Worm (Caenorhabditis elegans) whole organism, young adult: ENCODE measurements around the gene dmd-5.
A peak's percentile ranks its signal among the peaks of the same experiment; 100 is the strongest.

Source experiments
- B0261.1 ChIP-seq: sonication (generic microtip); optimal IDR thresholded peaks from 2 replicates; lab custom pipeline; 2016; ENCODE audit warnings: mild to moderate bottlenecking, missing genetic modification characterization, moderate library complexity, missing compliant biosample characterization
- B0336.3 ChIP-seq: fragments of 200-800 bp; sonication (Bioruptor generic); IDR thresholded peaks from 2 replicates; pipeline ENCODE4 v1.3.6; 2022; ENCODE audit warnings: missing genetic modification characterization, missing compliant biosample characterization
- C17E4.6 ChIP-seq: fragments of 200-800 bp; sonication (Bioruptor generic); IDR thresholded peaks from 2 replicates; pipeline ENCODE4 v1.3.6; 2022; ENCODE audit warnings: missing genetic modification reagents, missing genetic modification characterization, missing compliant biosample characterization
- F22D6.2 ChIP-seq: sonication (generic microtip); optimal IDR thresholded peaks from 2 replicates; lab custom pipeline; 2016; ENCODE audit warnings: mild to moderate bottlenecking, missing genetic modification characterization, missing compliant biosample characterization
- F39B2.1 ChIP-seq: fragments of 200-800 bp; sonication (Bioruptor generic); IDR thresholded peaks from 2 replicates; pipeline ENCODE4 v1.3.6; 2022; ENCODE audit warnings: missing genetic modification reagents, missing genetic modification characterization, missing compliant biosample characterization
- F49E8.2 ChIP-seq: sonication (generic microtip); optimal IDR thresholded peaks from 3 replicates; lab custom pipeline; 2017; ENCODE audit warnings: missing genetic modification characterization, mild to moderate bottlenecking, missing compliant biosample characterization, antibody characterized with exemption, moderate library complexity; ENCODE audit not compliant: insufficient read depth
- F57C9.4 ChIP-seq: sonication (generic microtip); optimal IDR thresholded peaks from 2 replicates; lab custom pipeline; 2017; ENCODE audit warnings: mild to moderate bottlenecking, missing genetic modification characterization, missing compliant biosample characterization
- K11D2.4 ChIP-seq: fragments of 200-800 bp; sonication (Bioruptor generic); IDR thresholded peaks from 2 replicates; pipeline ENCODE4 v1.3.6; 2022; ENCODE audit warnings: missing genetic modification reagents, missing genetic modification characterization, missing compliant biosample characterization
- Y53F4B.3 ChIP-seq: fragments of 200-800 bp; sonication (Bioruptor generic); IDR thresholded peaks from 2 replicates; pipeline ENCODE4 v1.3.6; 2022; ENCODE audit warnings: missing genetic modification reagents, missing genetic modification characterization, missing compliant biosample characterization
- Y56A3A.18 ChIP-seq: fragments of 200-800 bp; sonication (Bioruptor generic); IDR thresholded peaks from 2 replicates; pipeline ENCODE4 v1.3.6; 2022; ENCODE audit warnings: missing genetic modification reagents, missing genetic modification characterization, missing compliant biosample characterization
- Y79H2A.3 ChIP-seq: fragments of 200-800 bp; sonication (Bioruptor generic); conservative IDR thresholded peaks from 2 replicates; pipeline ENCODE4 v1.3.6; 2022; ENCODE audit warnings: missing genetic modification reagents, missing genetic modification characterization, missing compliant biosample characterization
- ama-1 ChIP-seq, 3 experiments: fragments of 150-350 bp in 1 of 3; sonication (generic microtip) in 2 of 3; optimal IDR thresholded peaks; 2 replicates each; lab custom pipeline; 2014 to 2018; ENCODE audit warnings: missing biosample characterization in 2 of 3, missing genetic modification characterization in 2 of 3, missing genetic modification reagents in 2 of 3
- aptf-2 ChIP-seq: fragments of 200-800 bp; sonication (Bioruptor generic); conservative IDR thresholded peaks from 2 replicates; pipeline ENCODE4 v1.3.6; 2022; ENCODE audit warnings: missing genetic modification reagents, missing genetic modification characterization, missing compliant biosample characterization
- atf-7 ChIP-seq: sonication (generic microtip); optimal IDR thresholded peaks from 2 replicates; lab custom pipeline; 2017; ENCODE audit warnings: mild to moderate bottlenecking, missing genetic modification characterization, missing compliant biosample characterization
- bed-2 ChIP-seq: fragments of 200-800 bp; sonication (Bioruptor generic); IDR thresholded peaks from 2 replicates; pipeline ENCODE4 v1.3.6; 2022; ENCODE audit warnings: missing genetic modification reagents, missing genetic modification characterization, missing compliant biosample characterization
- cebp-1 ChIP-seq, 2 experiments: fragments of 200-800 bp in 1 of 2; sonication (Bioruptor generic) in 1 of 2; sonication (generic microtip) in 1 of 2; IDR thresholded peaks in 1 of 2; optimal IDR thresholded peaks in 1 of 2; 2 replicates each; pipeline versions ENCODE4 v1.3.6 to Lab custom; 2017 to 2022; ENCODE audit warnings: missing compliant biosample characterization in 2 of 2, missing genetic modification characterization in 2 of 2, mild to moderate bottlenecking in 1 of 2, missing genetic modification reagents in 1 of 2, moderate library complexity in 1 of 2
- ceh-58 ChIP-seq: fragments of 200-800 bp; sonication (Bioruptor generic); IDR thresholded peaks from 2 replicates; pipeline ENCODE4 v1.3.6; 2022; ENCODE audit warnings: missing genetic modification characterization, missing compliant biosample characterization
- dpff-1 ChIP-seq: sonication (generic microtip); optimal IDR thresholded peaks from 2 replicates; lab custom pipeline; 2017; ENCODE audit warnings: mild to moderate bottlenecking, missing genetic modification characterization, missing compliant biosample characterization
- dpl-1 ChIP-seq: fragments of 150-350 bp; optimal IDR thresholded peaks from 2 replicates; lab custom pipeline; 2014; ENCODE audit warnings: missing biosample characterization, missing genetic modification reagents, missing genetic modification characterization
- efl-1 ChIP-seq: fragments of 150-350 bp; optimal IDR thresholded peaks from 2 replicates; lab custom pipeline; 2014; ENCODE audit warnings: missing biosample characterization, missing genetic modification reagents, missing genetic modification characterization
- hlh-12 ChIP-seq: sonication (generic microtip); optimal IDR thresholded peaks from 2 replicates; lab custom pipeline; 2016; ENCODE audit warnings: missing genetic modification characterization, missing compliant biosample characterization
- hlh-26 ChIP-seq: fragments of 200-800 bp; sonication (Bioruptor generic); conservative IDR thresholded peaks from 2 replicates; pipeline ENCODE4 v1.3.6; 2022; ENCODE audit warnings: missing genetic modification reagents, missing genetic modification characterization, missing compliant biosample characterization
- lag-1 ChIP-seq: fragments of 200-800 bp; sonication (Bioruptor generic); IDR thresholded peaks from 2 replicates; pipeline ENCODE4 v1.3.6; 2022; ENCODE audit warnings: missing genetic modification reagents, missing genetic modification characterization, missing compliant biosample characterization
- let-526 ChIP-seq: fragments of 200-800 bp; sonication (Bioruptor generic); IDR thresholded peaks from 2 replicates; pipeline ENCODE4 v1.3.6; 2022; ENCODE audit warnings: missing genetic modification reagents, missing genetic modification characterization, missing compliant biosample characterization
- lin-26 ChIP-seq: fragments of 200-800 bp; sonication (Bioruptor generic); IDR thresholded peaks from 2 replicates; pipeline ENCODE4 v1.3.6; 2022; ENCODE audit warnings: missing genetic modification reagents, missing genetic modification characterization, missing compliant biosample characterization
- lin-40 ChIP-seq: sonication (generic microtip); optimal IDR thresholded peaks from 2 replicates; lab custom pipeline; 2016; ENCODE audit warnings: missing genetic modification characterization, mild to moderate bottlenecking, missing compliant biosample characterization, missing genotype, missing genetic modification reagents
- lin-54 ChIP-seq: fragments of 200-800 bp; sonication (Bioruptor generic); optimal IDR thresholded peaks from 2 replicates; lab custom pipeline; 2018; ENCODE audit warnings: mild to moderate bottlenecking, missing genetic modification characterization, missing compliant biosample characterization
- lir-1 ChIP-seq: fragments of 200-800 bp; sonication (Bioruptor generic); conservative IDR thresholded peaks from 2 replicates; pipeline ENCODE4 v1.3.6; 2022; ENCODE audit warnings: missing genetic modification reagents, missing genetic modification characterization, missing compliant biosample characterization
- lsy-27 ChIP-seq: sonication (generic microtip); optimal IDR thresholded peaks from 2 replicates; lab custom pipeline; 2017; ENCODE audit warnings: missing genetic modification characterization, mild to moderate bottlenecking, missing compliant biosample characterization, antibody characterized with exemption, missing genotype, borderline replicate concordance; ENCODE audit not compliant: insufficient read depth
- mcd-1 ChIP-seq: fragments of 200-800 bp; sonication (Bioruptor generic); IDR thresholded peaks from 2 replicates; pipeline ENCODE4 v1.3.6; 2022; ENCODE audit warnings: missing genetic modification reagents, missing genetic modification characterization, missing compliant biosample characterization
- mel-28 ChIP-seq: sonication (generic microtip); optimal IDR thresholded peaks from 2 replicates; lab custom pipeline; 2016; ENCODE audit warnings: borderline replicate concordance, mild to moderate bottlenecking, missing genetic modification characterization, missing compliant biosample characterization
- nhr-179 ChIP-seq: sonication (generic microtip); optimal IDR thresholded peaks from 2 replicates; lab custom pipeline; 2016; ENCODE audit warnings: mild to moderate bottlenecking, missing genetic modification characterization, missing compliant biosample characterization
- nhr-90 ChIP-seq: sonication (generic microtip); optimal IDR thresholded peaks from 2 replicates; lab custom pipeline; 2016; ENCODE audit warnings: missing genotype, mild to moderate bottlenecking, missing genetic modification characterization, missing compliant biosample characterization
- rcor-1 ChIP-seq: fragments of 200-800 bp; sonication (Bioruptor generic); IDR thresholded peaks from 2 replicates; pipeline ENCODE4 v1.3.6; 2022; ENCODE audit warnings: missing genetic modification reagents, missing genetic modification characterization, missing compliant biosample characterization
- snpc-1.1 ChIP-seq: sonication (generic microtip); optimal IDR thresholded peaks from 2 replicates; lab custom pipeline; 2017; ENCODE audit warnings: missing genetic modification characterization, mild to moderate bottlenecking, missing compliant biosample characterization, antibody characterized with exemption, moderate library complexity, missing genotype, missing genetic modification reagents; ENCODE audit not compliant: insufficient read depth
- snpc-1.3 ChIP-seq: sonication (generic microtip); optimal IDR thresholded peaks from 2 replicates; lab custom pipeline; 2017; ENCODE audit warnings: missing genetic modification characterization, mild to moderate bottlenecking, missing compliant biosample characterization, antibody characterized with exemption, moderate library complexity, missing genotype, missing genetic modification reagents; ENCODE audit not compliant: insufficient read depth
- snpc-4 ChIP-seq, 5 experiments: fragments of 150-350 bp in 1 of 5; sonication (generic microtip) in 4 of 5; optimal IDR thresholded peaks; 2 replicates each; lab custom pipeline; 2014 to 2018; ENCODE audit warnings: missing genetic modification characterization in 5 of 5, missing biosample characterization in 3 of 5, antibody characterized with exemption in 2 of 5, mild to moderate bottlenecking in 2 of 5, missing compliant biosample characterization in 2 of 5, missing genotype in 2 of 5, moderate library complexity in 2 of 5, missing genetic modification reagents in 1 of 5
- somi-1 ChIP-seq: fragments of 200-800 bp; sonication (Bioruptor generic); optimal IDR thresholded peaks from 2 replicates; lab custom pipeline; 2018; ENCODE audit warnings: mild to moderate bottlenecking, missing genetic modification characterization, missing compliant biosample characterization
- tbp1 ChIP-seq: fragments of 200-800 bp; sonication (Bioruptor generic); optimal IDR thresholded peaks from 2 replicates; lab custom pipeline; 2018; ENCODE audit warnings: mild to moderate bottlenecking, missing genetic modification characterization, missing compliant biosample characterization
- zfh-2 ChIP-seq: fragments of 200-800 bp; sonication (Bioruptor generic); conservative IDR thresholded peaks from 2 replicates; pipeline ENCODE4 v1.3.6; 2022; ENCODE audit warnings: missing genetic modification reagents, missing genetic modification characterization, missing compliant biosample characterization
- ztf-18 ChIP-seq: sonication (generic microtip); optimal IDR thresholded peaks from 2 replicates; lab custom pipeline; 2016; ENCODE audit warnings: missing genotype, mild to moderate bottlenecking, missing genetic modification characterization, missing compliant biosample characterization
- ztf-25 ChIP-seq: fragments of 200-800 bp; sonication (Bioruptor generic); IDR thresholded peaks from 2 replicates; pipeline ENCODE4 v1.3.6; 2022; ENCODE audit warnings: missing genetic modification reagents, missing genetic modification characterization, missing compliant biosample characterization

dmd-5 gene

ce11 chrII:5781935-5782921 lies 8.2 kb upstream of the dmd-5 start, which contains the start of gene K05F1.6 (continued):
- TF ChIP-seq snpc-4 (GFP tag; optimal IDR thresholded peaks at IDR 0.05; lab: Kevin White, UChicago): peak; percentile 55
- TF ChIP-seq snpc-4 (tag; optimal IDR thresholded peaks at IDR 0.05; lab: Kevin White, UChicago): peak in 3 of 4 experiments; percentile 76 to 81 (median 77)
- peak; percentile 67; the same call in 1 of the 2 replicates for TF ChIP-seq let-526 (GFP tag; lab: Robert Waterston, UW)
- no peak for TF ChIP-seq ama-1 (optimal IDR thresholded peaks at IDR 0.05; lab: Kevin White, UChicago)
- peak; percentile 36 to 67 for TF ChIP-seq ama-1 (GFP tag; optimal IDR thresholded peaks at IDR 0.05; lab: Kevin White, UChicago)
- TF ChIP-seq aptf-2 (GFP tag; lab: Robert Waterston, UW): no peak
- TF ChIP-seq efl-1 (GFP tag; lab: Kevin White, UChicago): no peak
- TF ChIP-seq F39B2.1 (GFP tag; lab: Robert Waterston, UW): 0 out of 2 replicates have a peak, but pooled peaks have one; percentile 18
- TF ChIP-seq atf-7: peak; percentile 72
- TF ChIP-seq C17E4.6 (GFP tag; lab: Robert Waterston, UW): 0 out of 2 replicates have a peak, but pooled peaks have one; percentile 62
- no peak for TF ChIP-seq mel-28 (tag; lab: Kevin White, UChicago)
- TF ChIP-seq ztf-18: peak; percentile 81
- TF ChIP-seq lin-54: peak; percentile 74
- TF ChIP-seq Y56A3A.18 (GFP tag; lab: Robert Waterston, UW): no peak; the same call in none of the 2 replicates
- TF ChIP-seq dpl-1 (GFP tag; lab: Kevin White, UChicago): no peak
- TF ChIP-seq ztf-25: peak; percentile 88; the same call in 1 of the 2 replicates
- peak; percentile 77 for TF ChIP-seq F49E8.2 (tag; lab: Kevin White, UChicago)
- TF ChIP-seq hlh-26 (GFP tag; lab: Robert Waterston, UW): no peak
- peak; percentile 94 for TF ChIP-seq B0261.1 (tag; lab: Kevin White, UChicago)
- peak; percentile 82 for TF ChIP-seq somi-1 (GFP tag; lab: Kevin White, UChicago)
- no peak for TF ChIP-seq lag-1 (GFP tag; lab: Robert Waterston, UW)
- TF ChIP-seq lin-26: peak; percentile 95
- TF ChIP-seq snpc-1.1 (tag; lab: Kevin White, UChicago): peak; percentile 31
- peak; percentile 83; the same call in 1 of the 2 replicates for TF ChIP-seq B0336.3
- no peak for TF ChIP-seq F22D6.2 (tag; lab: Kevin White, UChicago)
- TF ChIP-seq bed-2 (GFP tag; lab: Robert Waterston, UW): peak; percentile 61; the same call in 1 of the 2 replicates
- peak; percentile 80 for TF ChIP-seq lin-40 (tag; lab: Kevin White, UChicago)
- peak; percentile 33 for TF ChIP-seq nhr-179
- no peak for TF ChIP-seq ceh-58 (GFP tag; lab: Robert Waterston, UW)
- peak; percentile 72 for TF ChIP-seq mcd-1 (GFP tag; lab: Robert Waterston, UW)
- peak; percentile 95 for TF ChIP-seq nhr-90 (tag; lab: Kevin White, UChicago)
- TF ChIP-seq F57C9.4 (tag; lab: Kevin White, UChicago): no peak
- peak; percentile 95 for TF ChIP-seq tbp1
- TF ChIP-seq lir-1 (GFP tag; lab: Robert Waterston, UW): 0 out of 2 replicates have a peak, but pooled peaks have one; percentile 12
- peak; percentile 64; the same call in 1 of the 2 replicates for TF ChIP-seq Y79H2A.3 (GFP tag; lab: Robert Waterston, UW)
- TF ChIP-seq hlh-12 (tag; lab: Kevin White, UChicago): peak; percentile 32
- TF ChIP-seq dpff-1 (tag; lab: Kevin White, UChicago): peak; percentile 66
- TF ChIP-seq cebp-1 (GFP tag; IDR thresholded peaks at IDR 0.05; lab: Robert Waterston, UW): 0 out of 2 replicates have a peak, but pooled peaks have one; percentile 53
- peak; percentile 70 for TF ChIP-seq cebp-1 (tag; optimal IDR thresholded peaks at IDR 0.05; lab: Kevin White, UChicago)
- TF ChIP-seq Y53F4B.3 (GFP tag; lab: Robert Waterston, UW): peak; percentile 60; the same call in 1 of the 2 replicates
- peak; percentile 82 for TF ChIP-seq rcor-1 (GFP tag; lab: Robert Waterston, UW)
- no peak; the same call in 1 of the 2 replicates for TF ChIP-seq zfh-2 (GFP tag; lab: Robert Waterston, UW)
- no peak for TF ChIP-seq K11D2.4 (GFP tag; lab: Robert Waterston, UW)
- peak; percentile 90 for TF ChIP-seq lsy-27 (tag; lab: Kevin White, UChicago)
- peak; percentile 59 for TF ChIP-seq snpc-1.3 (tag; lab: Kevin White, UChicago)
